Fruit fly (Drosophila melanogaster) Kc167 (cell line): ENCODE results near the gene CG43693.

Experiments
- Myc ChIP-seq: fragments of >200 bp; optimal IDR thresholded peaks from 2 replicates; lab custom pipeline; 2017; ENCODE audit warnings: missing external identifiers
- Sin3A ChIP-seq: fragments of >200 bp; optimal IDR thresholded peaks from 2 replicates; lab custom pipeline; 2018; ENCODE audit warnings: missing external identifiers
- h ChIP-seq: fragments of >200 bp; optimal IDR thresholded peaks from 3 replicates; lab custom pipeline; 2018; ENCODE audit warnings: missing external identifiers
- insv ChIP-seq: fragments of >200 bp; optimal IDR thresholded peaks from 3 replicates; lab custom pipeline; 2018; ENCODE audit warnings: missing external identifiers
- psq ChIP-seq: fragments of >200 bp; optimal IDR thresholded peaks from 2 replicates; lab custom pipeline; 2017; ENCODE audit warnings: missing external identifiers
- ttk ChIP-seq: sonication (Bioruptor generic); optimal IDR thresholded peaks from 2 replicates; lab custom pipeline; 2017; ENCODE audit warnings: missing external identifiers

CG43693 gene

dm6 chr3L:11074043-11074853, 23.1 kb upstream of the CG43693 start, which contains the start of the genes Pfdn2 and Noc1:
Pfdn2 (minus strand) TSS chr3L:11074388.
Noc1 (plus strand) TSS chr3L:11074769.
- no peak for TF ChIP-seq Myc
- TF ChIP-seq Sin3A = no peak
- no peak for TF ChIP-seq psq (lab: Kevin White, UChicago)
- no peak for TF ChIP-seq insv (lab: Kevin White, UChicago)
- no peak for TF ChIP-seq h (lab: Kevin White, UChicago)
- TF ChIP-seq ttk (lab: Kevin White, UChicago) = no peak

dm6 chr3L:11071057-11071456, 19.9 kb upstream of the CG43693 start:
- TF ChIP-seq Sin3A (no peak), insv (lab: Kevin White, UChicago) (no peak), h (lab: Kevin White, UChicago) (no peak), psq (lab: Kevin White, UChicago) (no peak), Myc (no peak), ttk (lab: Kevin White, UChicago) (no peak)

dm6 chr3L:11070372-11070854, 19.2 kb upstream of the CG43693 start, which contains the start of gene Mocs1:
Mocs1 (plus strand) TSS chr3L:11070526.
- no peak for TF ChIP-seq Myc

- TF ChIP-seq Sin3A = no peak
- TF ChIP-seq Myc = no peak
Observed at dm6 chr3L:11069764-11070163, 18.6 kb upstream of the CG43693 start, which contains the start of gene CG6310. CG6310 (minus strand) TSS chr3L:11069864.

dm6 chr3L:11065850-11066249, 14.7 kb upstream of the CG43693 start:
- TF ChIP-seq h (lab: Kevin White, UChicago) (no peak), ttk (lab: Kevin White, UChicago) (no peak), psq (lab: Kevin White, UChicago) (no peak), Sin3A (no peak), Myc (no peak), insv (lab: Kevin White, UChicago) (no peak)

dm6 chr3L:11064689-11065088, 13.5 kb upstream of the CG43693 start, which contains the start of the genes CG32075, CG45101 and SuUR:
CG32075 (minus strand) TSS chr3L:11064941.
CG45101 (plus strand) TSS chr3L:11064991.
SuUR (plus strand) TSS chr3L:11064991.
- no peak for TF ChIP-seq h (lab: Kevin White, UChicago)
- TF ChIP-seq Myc = no peak
- TF ChIP-seq ttk (lab: Kevin White, UChicago) = no peak
- no peak for TF ChIP-seq Sin3A
- TF ChIP-seq insv (lab: Kevin White, UChicago) = no peak
- no peak for TF ChIP-seq psq (lab: Kevin White, UChicago)

dm6 chr3L:11062441-11062840, 11.3 kb upstream of the CG43693 start, which contains the start of gene CG32069:
CG32069 (minus strand) TSS chr3L:11062614.
- TF ChIP-seq ttk (lab: Kevin White, UChicago) (no peak), psq (lab: Kevin White, UChicago) (no peak), Myc (no peak), h (lab: Kevin White, UChicago) (no peak), Sin3A (no peak), insv (lab: Kevin White, UChicago) (no peak)

dm6 chr3L:11061200-11061599, 10.0 kb upstream of the CG43693 start, which contains the start of the genes CG6321 and Blos2:
CG6321 (minus strand) TSS chr3L:11061224.
Blos2 (plus strand) TSS chr3L:11061571.
- TF ChIP-seq Myc (no peak), ttk (lab: Kevin White, UChicago) (no peak), psq (lab: Kevin White, UChicago) (no peak)

- TF ChIP-seq Myc (no peak), insv (lab: Kevin White, UChicago) (no peak), h (lab: Kevin White, UChicago) (no peak), ttk (lab: Kevin White, UChicago) (no peak), Sin3A (no peak), psq (lab: Kevin White, UChicago) (no peak)
Observed at dm6 chr3L:11053843-11054242, 2.7 kb upstream of the CG43693 start, which contains the start of gene CG7888. CG7888 (plus strand) TSS chr3L:11054035.

- no peak for TF ChIP-seq insv (lab: Kevin White, UChicago)
- no peak for TF ChIP-seq h (lab: Kevin White, UChicago)
- TF ChIP-seq Myc = no peak
- no peak for TF ChIP-seq ttk (lab: Kevin White, UChicago)
- no peak for TF ChIP-seq psq (lab: Kevin White, UChicago)
- TF ChIP-seq Sin3A = no peak
Observed at dm6 chr3L:11052760-11053259, 1.6 kb upstream of the CG43693 start.

dm6 chr3L:11049414-11049813, 1.8 kb downstream of the CG43693 start:
- TF ChIP-seq Myc = no peak
- TF ChIP-seq ttk (lab: Kevin White, UChicago) = no peak
- no peak for TF ChIP-seq Sin3A
- TF ChIP-seq insv (lab: Kevin White, UChicago) = no peak
- no peak for TF ChIP-seq h (lab: Kevin White, UChicago)
- TF ChIP-seq psq (lab: Kevin White, UChicago) = no peak

- TF ChIP-seq insv (lab: Kevin White, UChicago) = no peak
- TF ChIP-seq psq (lab: Kevin White, UChicago) = no peak
- no peak for TF ChIP-seq ttk (lab: Kevin White, UChicago)
- no peak for TF ChIP-seq h (lab: Kevin White, UChicago)
- TF ChIP-seq Sin3A = no peak
- no peak for TF ChIP-seq Myc
Observed at dm6 chr3L:11047877-11048276, 3.3 kb downstream of the CG43693 start.
